Worm (Caenorhabditis elegans): ENCODE results near the gene dgk-2.
A peak's percentile ranks its signal among the peaks of the same experiment; 100 is the strongest.

dgk-2 gene

ce11 chrX:4488807-4489336, 15.3 kb downstream of the dgk-2 start, which contains the start of gene ncr-1:
ncr-1 (minus strand) TSS chrX:4488857.
- no peak for TF ChIP-seq fos-1 (tag; optimal IDR thresholded peaks at IDR 0.05)
- TF ChIP-seq lin-39 (tag; optimal IDR thresholded peaks at IDR 0.05), result peak; percentile 13

DNA sequence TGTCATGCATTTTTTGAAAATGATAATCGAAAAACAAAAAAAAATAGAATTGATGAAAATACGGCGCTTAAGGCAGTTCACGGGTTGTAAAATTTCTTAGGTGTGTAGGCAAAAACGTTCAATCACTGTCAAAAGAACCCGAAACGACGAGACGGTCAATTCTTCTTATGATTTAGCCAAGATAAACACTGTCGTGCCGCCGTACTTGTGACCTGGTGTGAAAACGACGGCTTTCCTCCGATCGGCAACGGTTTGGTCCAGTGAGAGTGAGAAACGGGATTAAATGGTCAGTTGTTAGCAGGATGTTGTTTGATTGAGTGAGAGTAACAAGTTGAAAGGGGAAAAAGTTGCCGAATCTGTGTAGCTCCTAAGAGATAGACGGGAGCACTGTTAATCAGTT, 20.1 kb downstream of the dgk-2 start:
- no peak for TF ChIP-seq mdl-1 (tag; optimal IDR thresholded peaks at IDR 0.05)
- TF ChIP-seq lin-39 (tag; optimal IDR thresholded peaks at IDR 0.05), result peak; percentile 36
- TF ChIP-seq lin-15B (tag; optimal IDR thresholded peaks at IDR 0.05), result no peak
- no peak for TF ChIP-seq ztf-11 (tag; optimal IDR thresholded peaks at IDR 0.05)
- no peak for TF ChIP-seq fkh-10 (GFP tag; optimal IDR thresholded peaks at IDR 0.05)
- TF ChIP-seq eor-1 (tag; optimal IDR thresholded peaks at IDR 0.05), result no peak
- TF ChIP-seq ZK546.5 (tag; optimal IDR thresholded peaks at IDR 0.05), result no peak
- TF ChIP-seq nhr-25 (tag; optimal IDR thresholded peaks at IDR 0.05), result peak; percentile 43
- no peak for TF ChIP-seq R02D3.7 (tag; optimal IDR thresholded peaks at IDR 0.05)
- no peak for TF ChIP-seq ceh-9 (tag; optimal IDR thresholded peaks at IDR 0.05)
- TF ChIP-seq nhr-11 (tag; optimal IDR thresholded peaks at IDR 0.05), result no peak
- no peak for TF ChIP-seq unc-62 (GFP tag; optimal IDR thresholded peaks at IDR 0.05)
- TF ChIP-seq nhr-67 (tag; optimal IDR thresholded peaks at IDR 0.05), result no peak

DNA sequence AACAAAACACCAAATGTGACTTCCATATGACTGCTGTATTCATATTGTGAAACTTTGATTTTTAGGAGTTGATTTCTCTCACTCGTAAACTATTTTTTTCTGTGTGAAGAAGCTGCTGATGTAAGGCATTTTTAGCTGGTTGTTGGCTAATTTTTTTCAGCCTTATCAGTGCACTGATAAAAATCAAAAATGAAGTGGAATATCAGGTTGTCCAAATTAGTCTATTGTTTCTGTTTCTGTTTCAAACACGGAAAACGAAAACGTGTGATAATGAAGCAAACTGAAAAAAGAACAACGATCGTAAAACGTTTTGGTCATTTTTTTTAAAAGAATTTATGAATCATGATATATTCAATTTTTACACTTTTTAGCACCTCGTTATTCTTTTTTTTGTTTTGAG, 23.4 kb downstream of the dgk-2 start:
- TF ChIP-seq pha-4 (tag; optimal IDR thresholded peaks at IDR 0.05) (peak; percentile 14), ztf-4 (tag; optimal IDR thresholded peaks at IDR 0.05) (no peak), lsy-12 (tag; optimal IDR thresholded peaks at IDR 0.05) (no peak), pqm-1 (tag; optimal IDR thresholded peaks at IDR 0.05) (peak; percentile 82), fkh-10 (GFP tag; optimal IDR thresholded peaks at IDR 0.05) (no peak), elt-2 (tag; optimal IDR thresholded peaks at IDR 0.05) (peak; percentile 89), elt-1 (tag; optimal IDR thresholded peaks at IDR 0.05) (no peak)

DNA sequence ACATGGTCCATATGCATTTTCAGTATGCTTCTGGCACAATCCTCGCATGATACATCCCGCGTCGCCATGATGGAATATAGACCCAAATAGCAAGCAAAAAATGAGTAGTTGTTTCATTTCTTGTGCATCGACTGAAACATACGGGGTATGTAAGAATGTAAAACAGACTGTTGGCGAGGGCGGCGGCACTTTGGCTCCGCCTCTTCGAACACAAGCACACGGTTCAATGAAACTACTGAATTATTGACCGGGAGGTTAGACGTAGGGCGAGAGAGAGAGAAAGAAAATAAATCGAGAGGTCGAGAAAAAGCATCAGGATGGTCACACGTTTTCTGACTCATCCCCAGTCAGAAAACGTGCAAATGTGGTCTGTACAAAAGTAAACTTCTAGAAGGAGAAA, 24.2 kb downstream of the dgk-2 start:
- TF ChIP-seq hmg-11 (tag; optimal IDR thresholded peaks at IDR 0.05), result no peak
- TF ChIP-seq unc-62 (GFP tag; optimal IDR thresholded peaks at IDR 0.05), result no peak
- TF ChIP-seq skn-1 (tag; optimal IDR thresholded peaks at IDR 0.05), result no peak
- TF ChIP-seq nhr-67 (tag; optimal IDR thresholded peaks at IDR 0.05), result no peak
- TF ChIP-seq nhr-76 (tag; optimal IDR thresholded peaks at IDR 0.05), result no peak
- no peak for TF ChIP-seq ceh-28 (tag; optimal IDR thresholded peaks at IDR 0.05)
- TF ChIP-seq nfya-1 (tag; optimal IDR thresholded peaks at IDR 0.05; ENCODE audit: insufficient read depth), result no peak
- no peak for TF ChIP-seq sea-2 (GFP tag; optimal IDR thresholded peaks at IDR 0.05)
- TF ChIP-seq lsy-12 (tag; optimal IDR thresholded peaks at IDR 0.05), result no peak
- no peak for TF ChIP-seq nhr-28 (tag; optimal IDR thresholded peaks at IDR 0.05)
- TF ChIP-seq elt-2 (tag; optimal IDR thresholded peaks at IDR 0.05), result peak; percentile 5
- peak; percentile 19 for TF ChIP-seq pqm-1 (tag; optimal IDR thresholded peaks at IDR 0.05)
- no peak for TF ChIP-seq fos-1 (tag; optimal IDR thresholded peaks at IDR 0.05)
- no peak for TF ChIP-seq aly-2 (tag; optimal IDR thresholded peaks at IDR 0.05)
- TF ChIP-seq pha-4 (tag; optimal IDR thresholded peaks at IDR 0.05), result peak; percentile 59

ce11 chrX:4478503-4478902, 25.7 kb downstream of the dgk-2 start:
- TF ChIP-seq elt-2 (tag; optimal IDR thresholded peaks at IDR 0.05) (peak; percentile 84), pqm-1 (tag; optimal IDR thresholded peaks at IDR 0.05) (peak; percentile 86), jun-1 (tag; optimal IDR thresholded peaks at IDR 0.05) (no peak), unc-39 (tag; optimal IDR thresholded peaks at IDR 0.05) (no peak), elt-1 (tag; optimal IDR thresholded peaks at IDR 0.05) (no peak), nhr-25 (tag; optimal IDR thresholded peaks at IDR 0.05) (no peak), pha-4 (tag; optimal IDR thresholded peaks at IDR 0.05) (peak; percentile 16)

- peak; percentile 69 for TF ChIP-seq nhr-77 (tag; optimal IDR thresholded peaks at IDR 0.05)
- TF ChIP-seq nhr-12 (tag; optimal IDR thresholded peaks at IDR 0.05), result no peak
- TF ChIP-seq nhr-11 (tag; optimal IDR thresholded peaks at IDR 0.05), result no peak
- TF ChIP-seq nfya-1 (tag; optimal IDR thresholded peaks at IDR 0.05; ENCODE audit: insufficient read depth), result peak; percentile 93
- peak; percentile 42 for TF ChIP-seq tbx-2 (tag; optimal IDR thresholded peaks at IDR 0.05)
- peak; percentile 63 for TF ChIP-seq jun-1 (tag; optimal IDR thresholded peaks at IDR 0.05)
- TF ChIP-seq elt-3 (tag; optimal IDR thresholded peaks at IDR 0.05), result peak in 1 of 3 experiments; percentile 52
- peak; percentile 34 for TF ChIP-seq ceh-82 (tag; optimal IDR thresholded peaks at IDR 0.05)
- TF ChIP-seq nhr-43 (tag; optimal IDR thresholded peaks at IDR 0.05; ENCODE audit: poor library complexity, severe bottlenecking), result peak; percentile 67
- peak; percentile 69 for TF ChIP-seq pqm-1 (tag; optimal IDR thresholded peaks at IDR 0.05)
- TF ChIP-seq unc-39 (tag; optimal IDR thresholded peaks at IDR 0.05), result no peak
- peak; percentile 77 for TF ChIP-seq egl-5 (tag; optimal IDR thresholded peaks at IDR 0.05)
- no peak for TF ChIP-seq sea-2 (GFP tag; optimal IDR thresholded peaks at IDR 0.05)
- peak; percentile 97 for TF ChIP-seq nhr-25 (tag; optimal IDR thresholded peaks at IDR 0.05)
- TF ChIP-seq nhr-23 (tag; optimal IDR thresholded peaks at IDR 0.05), result peak; percentile 92
- no peak for TF ChIP-seq fkh-2 (tag; optimal IDR thresholded peaks at IDR 0.05)
- peak; percentile 55 for TF ChIP-seq elt-1 (tag; optimal IDR thresholded peaks at IDR 0.05)
- peak; percentile 36 for TF ChIP-seq ama-1 (optimal IDR thresholded peaks at IDR 0.05)
- peak; percentile 78 for TF ChIP-seq lin-39 (tag; optimal IDR thresholded peaks at IDR 0.05)
- TF ChIP-seq lsy-12 (tag; optimal IDR thresholded peaks at IDR 0.05), result peak; percentile 40
- peak; percentile 41 for TF ChIP-seq ztf-4 (tag; optimal IDR thresholded peaks at IDR 0.05)
- TF ChIP-seq ztf-11 (tag; optimal IDR thresholded peaks at IDR 0.05), result no peak
- TF ChIP-seq fos-1 (tag; optimal IDR thresholded peaks at IDR 0.05), result no peak
- peak; percentile 95 for TF ChIP-seq lin-15B (tag; optimal IDR thresholded peaks at IDR 0.05)
- TF ChIP-seq fkh-10 (GFP tag; optimal IDR thresholded peaks at IDR 0.05), result peak; percentile 2
These were observed 34.8 kb downstream of the dgk-2 start, which contains the start of gene asb-2 for ce11 chrX:4469297-4469816. asb-2 (plus strand) TSS chrX:4469766.
